Worm (Caenorhabditis elegans): ENCODE measurements around the gene ddl-3.

The ddl-3 gene

DNA sequence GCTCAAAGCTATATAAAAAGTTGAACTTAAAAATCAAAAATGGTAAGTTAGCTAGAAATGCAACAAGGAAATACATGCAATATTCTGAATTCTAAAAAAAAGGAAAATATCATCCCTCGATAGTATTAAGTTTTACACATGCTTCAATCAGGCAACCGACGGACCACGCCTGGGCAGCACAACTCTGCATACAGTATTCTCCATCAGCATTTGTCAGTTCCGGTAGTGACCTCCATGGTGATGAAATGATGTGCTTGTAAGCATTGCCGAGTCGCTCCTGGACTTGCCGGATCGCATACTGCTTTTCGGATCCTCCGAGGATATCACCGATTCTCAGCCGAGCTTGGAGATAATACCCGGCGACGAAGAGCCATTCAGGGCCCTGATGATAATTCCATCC is 6.5 kb upstream of the ddl-3 start (continued):
- peak; percentile 56 for TF ChIP-seq F49E8.2 (tag; optimal IDR thresholded peaks at IDR 0.05; ENCODE audit: borderline replicate concordance)

- no peak for TF ChIP-seq unc-62 (GFP tag; optimal IDR thresholded peaks at IDR 0.05 in 1 of 2)
- TF ChIP-seq unc-62 (tag; optimal IDR thresholded peaks at IDR 0.05), result no peak
- TF ChIP-seq aha-1 (tag), result peak; percentile 88
- TF ChIP-seq tra-1 (GFP tag; IDR thresholded peaks at IDR 0.05), result no peak
- TF ChIP-seq hmg-1.1 (GFP tag; IDR thresholded peaks at IDR 0.05), result peak; percentile 78
- TF ChIP-seq mep-1 (tag; optimal IDR thresholded peaks at IDR 0.05), result peak; percentile 90
- TF ChIP-seq nhr-48 (tag; optimal IDR thresholded peaks at IDR 0.05), result peak; percentile 1
- TF ChIP-seq arid-1 (GFP tag; conservative IDR thresholded peaks at IDR 0.05), result peak; percentile 71
- no peak for TF ChIP-seq aly-2 (tag; optimal IDR thresholded peaks at IDR 0.05)
- TF ChIP-seq vab-7 (GFP tag; IDR thresholded peaks at IDR 0.05), result peak; percentile 60; the same call in 1 of the 2 replicates
- TF ChIP-seq zip-2 (tag; optimal IDR thresholded peaks at IDR 0.05), result no peak
- TF ChIP-seq nhr-102 (tag; optimal IDR thresholded peaks at IDR 0.05), result peak; percentile 9
- TF ChIP-seq dpl-1 (GFP tag; optimal IDR thresholded peaks at IDR 0.05), result peak; percentile 89
- TF ChIP-seq zfp-2 (tag; optimal IDR thresholded peaks at IDR 0.05), result peak; percentile 68
- no peak for TF ChIP-seq ces-1 (GFP tag; optimal IDR thresholded peaks at IDR 0.05)
- peak; percentile 78 for TF ChIP-seq fkh-10 (GFP tag; optimal IDR thresholded peaks at IDR 0.05)
- TF ChIP-seq nhr-6 (tag; optimal IDR thresholded peaks at IDR 0.05), result peak; percentile 83
- no peak for TF ChIP-seq nhr-237 (tag; optimal IDR thresholded peaks at IDR 0.05)
- peak in 1 of 2 experiments; percentile 85 for TF ChIP-seq hif-1 (tag; optimal IDR thresholded peaks at IDR 0.05)
- peak; percentile 31; the same call in 1 of the 2 replicates for TF ChIP-seq pha-4 (GFP tag; IDR thresholded peaks at IDR 0.05)
- TF ChIP-seq pha-4 (tag; optimal IDR thresholded peaks at IDR 0.05), result peak; percentile 93
- peak; percentile 83 for TF ChIP-seq lin-38 (GFP tag; IDR thresholded peaks at IDR 0.05)
- TF ChIP-seq mdl-1 (tag; optimal IDR thresholded peaks at IDR 0.05), result peak in 1 of 2 experiments; percentile 58
- peak; percentile 89 for TF ChIP-seq nhr-42 (GFP tag; IDR thresholded peaks at IDR 0.05)
- no peak for TF ChIP-seq lim-7 (GFP tag; IDR thresholded peaks at IDR 0.05)
- no peak for TF ChIP-seq saeg-2 (GFP tag; IDR thresholded peaks at IDR 0.05)
- peak; percentile 46 to 95 for TF ChIP-seq ZK546.5 (tag; optimal IDR thresholded peaks at IDR 0.05)
- peak; percentile 58 for TF ChIP-seq mxl-3 (GFP tag; optimal IDR thresholded peaks at IDR 0.05)
- TF ChIP-seq lin-13 (GFP tag; optimal IDR thresholded peaks at IDR 0.05), result peak; percentile 74
- peak; percentile 88 for TF ChIP-seq ama-1 (optimal IDR thresholded peaks at IDR 0.05)
- TF ChIP-seq hlh-11 (tag; optimal IDR thresholded peaks at IDR 0.05), result peak; percentile 71
- no peak for TF ChIP-seq Y48G9A.11 (GFP tag; IDR thresholded peaks at IDR 0.05)
- TF ChIP-seq ctbp-1 (GFP tag; IDR thresholded peaks at IDR 0.05), result 0 out of 2 replicates have a peak, but pooled peaks have one; percentile 13
- 0 out of 2 replicates have a peak, but pooled peaks have one; percentile 9 for TF ChIP-seq lin-1 (GFP tag; IDR thresholded peaks at IDR 0.05)
- TF ChIP-seq daf-16 (GFP tag; optimal IDR thresholded peaks at IDR 0.05), result no peak
- TF ChIP-seq daf-16 (tag; optimal IDR thresholded peaks at IDR 0.05), result peak; percentile 81
- TF ChIP-seq ZK337.2 (GFP tag; IDR thresholded peaks at IDR 0.05), result no peak
- peak; percentile 17 for TF ChIP-seq spr-1 (tag; optimal IDR thresholded peaks at IDR 0.05)
- TF ChIP-seq mes-2 (tag; optimal IDR thresholded peaks at IDR 0.05; ENCODE audit: poor library complexity, severe bottlenecking), result peak; percentile 92
- peak; percentile 76 for TF ChIP-seq rbr-2 (tag; optimal IDR thresholded peaks at IDR 0.05)
- TF ChIP-seq ztf-7 (tag; optimal IDR thresholded peaks at IDR 0.05), result peak; percentile 74
- TF ChIP-seq F37D6.2 (tag; optimal IDR thresholded peaks at IDR 0.05), result peak; percentile 44
- peak; percentile 92 for TF ChIP-seq hlh-30 (tag; optimal IDR thresholded peaks at IDR 0.05; ENCODE audit: insufficient read depth)
- TF ChIP-seq duxl-1 (tag; optimal IDR thresholded peaks at IDR 0.05; ENCODE audit: poor library complexity), result peak; percentile 32
- TF ChIP-seq lsy-2 (tag; optimal IDR thresholded peaks at IDR 0.05), result peak; percentile 97 to 100
- peak; percentile 60 for TF ChIP-seq nhr-28 (tag; optimal IDR thresholded peaks at IDR 0.05)
- no peak for TF ChIP-seq T20F7.1 (GFP tag; optimal IDR thresholded peaks at IDR 0.05)
- TF ChIP-seq nhr-25 (tag; optimal IDR thresholded peaks at IDR 0.05; ENCODE audit: borderline replicate concordance, insufficient read depth), result peak; percentile 65
These were observed 5.2 kb upstream of the ddl-3 start, which contains the start of the genes Y54G11A.17, lin-7 and elof-1 for ce11 chrII:14349356-14349923. Y54G11A.17 (minus strand) TSS chrII:14349406. lin-7 (minus strand) TSS chrII:14349406. elof-1 (plus strand) TSS chrII:14349738.

All from whole organism, L4 larva.